Worm (Caenorhabditis elegans) whole organism, late embryonic: ENCODE data around the gene T19H5.7.

Source experiments
- C38D4.7 ChIP-seq: fragments of 200-800 bp; sonication (Bioruptor generic); optimal IDR thresholded peaks from 2 replicates; lab custom pipeline; 2018; ENCODE audit warnings: mild to moderate bottlenecking, missing genetic modification characterization, moderate library complexity, missing compliant biosample characterization
- F13H6.1 ChIP-seq: sonication (generic microtip); optimal IDR thresholded peaks from 2 replicates; lab custom pipeline; 2016; ENCODE audit warnings: missing genetic modification characterization, missing compliant biosample characterization
- K02D7.2 ChIP-seq: sonication (generic microtip); optimal IDR thresholded peaks from 2 replicates; lab custom pipeline; 2017; ENCODE audit warnings: mild to moderate bottlenecking, missing genetic modification characterization, missing compliant biosample characterization
- T23F11.4 ChIP-seq: fragments of 200-800 bp; sonication (Bioruptor generic); optimal IDR thresholded peaks from 2 replicates; lab custom pipeline; 2018; ENCODE audit warnings: mild to moderate bottlenecking, missing genetic modification characterization, missing compliant biosample characterization
- ahr-1 ChIP-seq: sonication (generic microtip); optimal IDR thresholded peaks from 2 replicates; lab custom pipeline; 2016; ENCODE audit warnings: missing genetic modification characterization, missing compliant biosample characterization
- ceh-14 ChIP-seq: sonication (generic microtip); optimal IDR thresholded peaks from 2 replicates; lab custom pipeline; 2016; ENCODE audit warnings: missing genotype, missing genetic modification characterization, missing compliant biosample characterization
- ceh-18 ChIP-seq: sonication (generic microtip); optimal IDR thresholded peaks from 2 replicates; lab custom pipeline; 2016; ENCODE audit warnings: missing genetic modification characterization, missing compliant biosample characterization
- ceh-2 ChIP-seq: sonication (generic microtip); optimal IDR thresholded peaks from 2 replicates; lab custom pipeline; 2016; ENCODE audit warnings: missing genotype, missing genetic modification characterization, missing compliant biosample characterization
- ceh-22 ChIP-seq: sonication (generic microtip); optimal IDR thresholded peaks from 2 replicates; lab custom pipeline; 2017; ENCODE audit warnings: missing biosample characterization, missing genetic modification characterization
- ceh-24 ChIP-seq: sonication (generic microtip); optimal IDR thresholded peaks from 2 replicates; lab custom pipeline; 2016; ENCODE audit warnings: mild to moderate bottlenecking, missing genetic modification characterization, missing compliant biosample characterization
- ceh-30 ChIP-seq: fragments of 150-350 bp; optimal IDR thresholded peaks from 2 replicates; lab custom pipeline; 2014; ENCODE audit warnings: missing biosample characterization, missing genetic modification characterization
- ceh-34 ChIP-seq: sonication (generic microtip); optimal IDR thresholded peaks from 2 replicates; lab custom pipeline; 2016; ENCODE audit warnings: mild to moderate bottlenecking, missing genetic modification characterization, missing compliant biosample characterization
- ceh-45 ChIP-seq: fragments of 200-800 bp; sonication (Bioruptor generic); IDR thresholded peaks from 2 replicates; pipeline ENCODE4 v1.3.6; 2022; ENCODE audit warnings: missing genetic modification reagents, missing genetic modification characterization, missing compliant biosample characterization
- ceh-48 ChIP-seq: sonication (generic microtip); optimal IDR thresholded peaks from 2 replicates; lab custom pipeline; 2016; ENCODE audit warnings: missing genetic modification characterization, inconsistent platforms, missing compliant biosample characterization
- ceh-9 ChIP-seq: sonication (generic microtip); optimal IDR thresholded peaks from 2 replicates; lab custom pipeline; 2016; ENCODE audit warnings: mild to moderate bottlenecking, missing genetic modification characterization, inconsistent platforms, missing compliant biosample characterization
- elt-2 ChIP-seq: sonication (generic microtip); optimal IDR thresholded peaks from 2 replicates; lab custom pipeline; 2016; ENCODE audit warnings: missing genetic modification reagents, missing genetic modification characterization, missing compliant biosample characterization
- eyg-1 ChIP-seq: sonication (generic microtip); optimal IDR thresholded peaks from 2 replicates; lab custom pipeline; 2016; ENCODE audit warnings: missing genotype, missing genetic modification characterization, missing compliant biosample characterization
- fax-1 ChIP-seq: sonication (generic microtip); optimal IDR thresholded peaks from 2 replicates; lab custom pipeline; 2016; ENCODE audit warnings: missing genotype, missing genetic modification characterization, missing compliant biosample characterization
- fkh-10 ChIP-seq: fragments of 150-350 bp; optimal IDR thresholded peaks from 2 replicates; lab custom pipeline; 2014; ENCODE audit warnings: missing biosample characterization, missing genetic modification reagents, missing genetic modification characterization
- fkh-6 ChIP-seq: sonication (generic microtip); optimal IDR thresholded peaks from 2 replicates; lab custom pipeline; 2016; ENCODE audit warnings: missing genetic modification characterization, missing compliant biosample characterization
- hlh-13 ChIP-seq: fragments of 200-800 bp; sonication (Bioruptor generic); optimal IDR thresholded peaks from 2 replicates; lab custom pipeline; 2018; ENCODE audit warnings: mild to moderate bottlenecking, missing genetic modification characterization, missing compliant biosample characterization
- hlh-15 ChIP-seq: sonication (generic microtip); optimal IDR thresholded peaks from 2 replicates; lab custom pipeline; 2016; ENCODE audit warnings: missing genetic modification characterization, missing compliant biosample characterization
- lim-6 ChIP-seq: sonication (generic microtip); optimal IDR thresholded peaks from 2 replicates; lab custom pipeline; 2016; ENCODE audit warnings: missing genetic modification characterization, missing compliant biosample characterization
- lin-11 ChIP-seq: fragments of 200-800 bp; sonication (Bioruptor generic); optimal IDR thresholded peaks from 2 replicates; lab custom pipeline; 2018; ENCODE audit warnings: mild to moderate bottlenecking, missing genetic modification characterization, missing compliant biosample characterization
- mec-3 ChIP-seq: sonication (generic microtip); optimal IDR thresholded peaks from 2 replicates; lab custom pipeline; 2016; ENCODE audit warnings: borderline replicate concordance, missing genetic modification characterization, missing compliant biosample characterization
- nfya-1 ChIP-seq: sonication (generic microtip); optimal IDR thresholded peaks from 2 replicates; lab custom pipeline; 2017; ENCODE audit warnings: missing genetic modification characterization, mild to moderate bottlenecking, missing compliant biosample characterization, antibody characterized with exemption, moderate library complexity
- nhr-11 ChIP-seq: fragments of 150-350 bp; optimal IDR thresholded peaks from 2 replicates; lab custom pipeline; 2014; ENCODE audit warnings: missing biosample characterization, missing genetic modification characterization
- odd-2 ChIP-seq: sonication (generic microtip); optimal IDR thresholded peaks from 2 replicates; lab custom pipeline; 2017; ENCODE audit warnings: antibody characterized with exemption, mild to moderate bottlenecking, missing genetic modification characterization, missing compliant biosample characterization
- pat-9 ChIP-seq: fragments of 200-800 bp; sonication (Bioruptor generic); optimal IDR thresholded peaks from 2 replicates; lab custom pipeline; 2018; ENCODE audit warnings: mild to moderate bottlenecking, missing genetic modification characterization, moderate library complexity, missing compliant biosample characterization
- pha-4 ChIP-seq: fragments of 150-350 bp; optimal IDR thresholded peaks from 2 replicates; lab custom pipeline; 2018; ENCODE audit warnings: missing biosample characterization, missing genetic modification reagents, missing genetic modification characterization
- pqm-1 ChIP-seq: sonication (generic microtip); optimal IDR thresholded peaks from 2 replicates; lab custom pipeline; 2016; ENCODE audit warnings: missing genetic modification characterization, missing compliant biosample characterization
- syd-9 ChIP-seq: sonication (generic microtip); optimal IDR thresholded peaks from 2 replicates; lab custom pipeline; 2016; ENCODE audit warnings: mild to moderate bottlenecking, missing genetic modification characterization, moderate library complexity, missing compliant biosample characterization
- tbx-7 ChIP-seq: sonication (generic microtip); optimal IDR thresholded peaks from 2 replicates; lab custom pipeline; 2016; ENCODE audit warnings: missing genotype, missing genetic modification characterization, missing compliant biosample characterization
- unc-3 ChIP-seq, 2 experiments: fragments of 200-800 bp in 1 of 2; sonication (Bioruptor generic) in 1 of 2; sonication (generic microtip) in 1 of 2; conservative IDR thresholded peaks in 1 of 2; optimal IDR thresholded peaks in 1 of 2; 2 replicates each; pipeline versions ENCODE4 v1.3.6 to Lab custom; 2016 to 2022; ENCODE audit warnings: missing compliant biosample characterization in 2 of 2, missing genetic modification characterization in 2 of 2, missing genetic modification reagents in 1 of 2
- unc-42 ChIP-seq: sonication (generic microtip); optimal IDR thresholded peaks from 2 replicates; lab custom pipeline; 2016; ENCODE audit warnings: missing genotype, missing genetic modification characterization, missing compliant biosample characterization
- unc-86 ChIP-seq: sonication (generic microtip); optimal IDR thresholded peaks from 2 replicates; lab custom pipeline; 2016; ENCODE audit warnings: missing genetic modification characterization, missing compliant biosample characterization
- ztf-16 ChIP-seq: sonication (generic microtip); optimal IDR thresholded peaks from 2 replicates; lab custom pipeline; 2017; ENCODE audit warnings: missing genetic modification characterization, missing compliant biosample characterization

The T19H5.7 gene

ce11 chrII:9447965-9448364, 31.9 kb downstream of the T19H5.7 start, which contains the start of gene chil-18:
TSS of gene chil-18 (plus strand) at chrII:9448265.
- no peak for TF ChIP-seq ceh-34
- no peak for TF ChIP-seq syd-9 (tag; lab: Kevin White, UChicago)
- no peak for TF ChIP-seq hlh-13 (GFP tag; lab: Kevin White, UChicago)
- no peak for TF ChIP-seq ceh-14 (tag; lab: Kevin White, UChicago)
- TF ChIP-seq ceh-30 (tag; lab: Kevin White, UChicago) = no peak
- TF ChIP-seq hlh-15 (tag; lab: Kevin White, UChicago) = no peak
- no peak for TF ChIP-seq pqm-1 (tag; lab: Kevin White, UChicago)
- no peak for TF ChIP-seq fkh-6 (tag; lab: Kevin White, UChicago)
- TF ChIP-seq nfya-1 (tag; lab: Kevin White, UChicago) = no peak
- no peak for TF ChIP-seq K02D7.2 (tag; lab: Kevin White, UChicago)
- no peak for TF ChIP-seq pha-4 (tag; lab: Kevin White, UChicago)
- TF ChIP-seq ceh-48 = no peak
- no peak for TF ChIP-seq C38D4.7 (GFP tag; lab: Kevin White, UChicago)
- TF ChIP-seq fax-1 = no peak
- TF ChIP-seq elt-2 (tag; lab: Kevin White, UChicago) = no peak
- TF ChIP-seq nhr-11 (tag; lab: Kevin White, UChicago) = no peak
- TF ChIP-seq ceh-24 (tag; lab: Kevin White, UChicago) = no peak
- TF ChIP-seq T23F11.4 (GFP tag; lab: Kevin White, UChicago) = no peak
- TF ChIP-seq pat-9 (tag; lab: Kevin White, UChicago) = no peak
- TF ChIP-seq odd-2 (tag; lab: Kevin White, UChicago) = no peak

ce11 chrII:9445368-9445767, 34.5 kb downstream of the T19H5.7 start, which contains the start of gene R09D1.13:
TSS of gene R09D1.13 (minus strand) at chrII:9445468.
- TF ChIP-seq K02D7.2 (tag; lab: Kevin White, UChicago) (no peak), fkh-10 (GFP tag; lab: Kevin White, UChicago) (no peak), pha-4 (tag; lab: Kevin White, UChicago) (no peak), ceh-9 (tag; lab: Kevin White, UChicago) (no peak), unc-86 (tag; lab: Kevin White, UChicago) (no peak), unc-3 (GFP tag; conservative IDR thresholded peaks at IDR 0.05; lab: Robert Waterston, UW) (no peak), unc-3 (tag; optimal IDR thresholded peaks at IDR 0.05; lab: Kevin White, UChicago) (no peak), pqm-1 (tag; lab: Kevin White, UChicago) (no peak), nhr-11 (tag; lab: Kevin White, UChicago) (no peak), ceh-45 (no peak), unc-42 (no peak), eyg-1 (tag; lab: Kevin White, UChicago) (no peak), ceh-14 (tag; lab: Kevin White, UChicago) (no peak), lin-11 (tag; lab: Kevin White, UChicago) (no peak), ztf-16 (tag; lab: Kevin White, UChicago) (no peak), ahr-1 (tag; lab: Kevin White, UChicago) (no peak), hlh-15 (tag; lab: Kevin White, UChicago) (no peak), mec-3 (tag; lab: Kevin White, UChicago) (no peak), ceh-2 (no peak)

ce11 chrII:9443522-9443921, 36.4 kb downstream of the T19H5.7 start, which contains the start of gene chil-15:
TSS of gene chil-15 (minus strand) at chrII:9443622.
- TF ChIP-seq lim-6 (tag; lab: Kevin White, UChicago) (no peak), tbx-7 (tag; lab: Kevin White, UChicago) (no peak), ceh-22 (tag; lab: Kevin White, UChicago) (no peak), odd-2 (tag; lab: Kevin White, UChicago) (no peak), F13H6.1 (tag; lab: Kevin White, UChicago) (no peak), syd-9 (tag; lab: Kevin White, UChicago) (no peak), ceh-18 (tag; lab: Kevin White, UChicago) (no peak)
